Worm (Caenorhabditis elegans) whole organism, early embryonic: ENCODE results near the gene B0496.6.

Experiments
- aly-1 ChIP-seq: sonication (generic microtip); optimal IDR thresholded peaks from 2 replicates; lab custom pipeline; 2016; ENCODE audit warnings: missing genetic modification characterization, missing compliant biosample characterization
- ceh-13 ChIP-seq: fragments of 200-800 bp; sonication (Bioruptor generic); optimal IDR thresholded peaks from 2 replicates; lab custom pipeline; 2018; ENCODE audit warnings: mild to moderate bottlenecking, missing genetic modification characterization, missing compliant biosample characterization
- hnd-1 ChIP-seq: sonication (generic microtip); optimal IDR thresholded peaks from 2 replicates; lab custom pipeline; 2016; ENCODE audit warnings: missing genetic modification characterization, missing compliant biosample characterization
- pes-1 ChIP-seq: fragments of 200-800 bp; sonication (Bioruptor generic); IDR thresholded peaks from 2 replicates; pipeline ENCODE4 v1.3.6; 2022; ENCODE audit warnings: missing genetic modification reagents, missing genetic modification characterization, missing compliant biosample characterization
- sea-1 ChIP-seq: fragments of 200-800 bp; sonication (Bioruptor generic); conservative IDR thresholded peaks from 2 replicates; pipeline ENCODE4 v1.3.6; 2022; ENCODE audit warnings: missing genetic modification characterization, missing compliant biosample characterization
- tra-4 ChIP-seq: sonication (generic microtip); optimal IDR thresholded peaks from 2 replicates; lab custom pipeline; 2017; ENCODE audit warnings: missing genetic modification characterization, missing compliant biosample characterization

The B0496.6 gene

ce11 chrIV:7468638-7469037, 49.7 kb downstream of the B0496.6 start:
- TF ChIP-seq tra-4 (tag; lab: Kevin White, UChicago) (no peak), ceh-13 (no peak), hnd-1 (tag; lab: Kevin White, UChicago) (no peak), sea-1 (GFP tag; lab: Robert Waterston, UW) (no peak), pes-1 (GFP tag; lab: Robert Waterston, UW) (no peak), aly-1 (tag; lab: Kevin White, UChicago) (no peak)
